Worm (Caenorhabditis elegans) whole organism, young adult: ENCODE data around the gene fbxb-107.

Experiments used
- D2030.7 ChIP-seq: fragments of 200-800 bp; sonication (Bioruptor generic); IDR thresholded peaks from 2 replicates; pipeline ENCODE4 v1.3.6; 2022; ENCODE audit warnings: missing genetic modification reagents, missing genetic modification characterization, missing compliant biosample characterization
- F49E8.2 ChIP-seq: sonication (generic microtip); optimal IDR thresholded peaks from 3 replicates; lab custom pipeline; 2017; ENCODE audit warnings: missing genetic modification characterization, mild to moderate bottlenecking, missing compliant biosample characterization, antibody characterized with exemption, moderate library complexity; ENCODE audit not compliant: insufficient read depth
- ama-1 ChIP-seq, 3 experiments: fragments of 150-350 bp in 1 of 3; sonication (generic microtip) in 2 of 3; optimal IDR thresholded peaks; 2 replicates each; lab custom pipeline; 2014 to 2018; ENCODE audit warnings: missing biosample characterization in 2 of 3, missing genetic modification characterization in 2 of 3, missing genetic modification reagents in 2 of 3
- ccch-3 ChIP-seq: fragments of 200-800 bp; sonication (Bioruptor generic); optimal IDR thresholded peaks from 2 replicates; lab custom pipeline; 2018; ENCODE audit warnings: mild to moderate bottlenecking, missing genetic modification characterization, missing compliant biosample characterization
- ceh-40 ChIP-seq: fragments of 200-800 bp; sonication (Bioruptor generic); IDR thresholded peaks from 2 replicates; pipeline ENCODE4 v1.3.6; 2022; ENCODE audit warnings: missing genetic modification characterization, missing compliant biosample characterization
- chd-7 ChIP-seq: sonication (generic microtip); optimal IDR thresholded peaks from 2 replicates; lab custom pipeline; 2016; ENCODE audit warnings: mild to moderate bottlenecking, missing genetic modification characterization, moderate library complexity, missing compliant biosample characterization
- egrh-3 ChIP-seq: fragments of 200-800 bp; sonication (Bioruptor generic); IDR thresholded peaks from 2 replicates; pipeline ENCODE4 v1.3.6; 2022; ENCODE audit warnings: missing genetic modification reagents, missing genetic modification characterization, missing compliant biosample characterization
- ets-4 ChIP-seq: fragments of 200-800 bp; sonication (Bioruptor generic); optimal IDR thresholded peaks from 2 replicates; lab custom pipeline; 2018; ENCODE audit warnings: mild to moderate bottlenecking, missing genetic modification characterization, missing compliant biosample characterization
- let-607 ChIP-seq, 2 experiments: fragments of 200-800 bp in 1 of 2; sonication (Bioruptor generic) in 1 of 2; sonication (generic microtip) in 1 of 2; optimal IDR thresholded peaks; 2 replicates each; lab custom pipeline; 2016 to 2018; ENCODE audit warnings: mild to moderate bottlenecking in 2 of 2, missing compliant biosample characterization in 2 of 2, missing genetic modification characterization in 2 of 2, moderate library complexity in 2 of 2, missing genotype in 1 of 2
- lin-54 ChIP-seq: fragments of 200-800 bp; sonication (Bioruptor generic); optimal IDR thresholded peaks from 2 replicates; lab custom pipeline; 2018; ENCODE audit warnings: mild to moderate bottlenecking, missing genetic modification characterization, missing compliant biosample characterization
- lir-1 ChIP-seq: fragments of 200-800 bp; sonication (Bioruptor generic); conservative IDR thresholded peaks from 2 replicates; pipeline ENCODE4 v1.3.6; 2022; ENCODE audit warnings: missing genetic modification reagents, missing genetic modification characterization, missing compliant biosample characterization
- lsy-27 ChIP-seq: sonication (generic microtip); optimal IDR thresholded peaks from 2 replicates; lab custom pipeline; 2017; ENCODE audit warnings: missing genetic modification characterization, mild to moderate bottlenecking, missing compliant biosample characterization, antibody characterized with exemption, missing genotype, borderline replicate concordance; ENCODE audit not compliant: insufficient read depth
- madf-8 ChIP-seq: fragments of 200-800 bp; sonication (Bioruptor generic); conservative IDR thresholded peaks from 2 replicates; pipeline ENCODE4 v1.3.6; 2022; ENCODE audit warnings: missing genetic modification reagents, missing genetic modification characterization, missing compliant biosample characterization
- mcd-1 ChIP-seq: fragments of 200-800 bp; sonication (Bioruptor generic); IDR thresholded peaks from 2 replicates; pipeline ENCODE4 v1.3.6; 2022; ENCODE audit warnings: missing genetic modification reagents, missing genetic modification characterization, missing compliant biosample characterization
- nfya-1 ChIP-seq: sonication (generic microtip); optimal IDR thresholded peaks from 2 replicates; lab custom pipeline; 2017; ENCODE audit warnings: antibody characterized with exemption, missing compliant biosample characterization, missing genetic modification characterization, borderline replicate concordance; ENCODE audit not compliant: insufficient read depth
- nhr-27 ChIP-seq: fragments of 200-800 bp; sonication (Bioruptor generic); optimal IDR thresholded peaks from 2 replicates; lab custom pipeline; 2018; ENCODE audit warnings: mild to moderate bottlenecking, missing genetic modification characterization, moderate library complexity, missing compliant biosample characterization
- rec-8 ChIP-seq, 2 experiments: sonication (generic microtip); optimal IDR thresholded peaks; 2 replicates each; lab custom pipeline; 2016; ENCODE audit warnings: mild to moderate bottlenecking in 2 of 2, missing genetic modification characterization in 2 of 2, missing genetic modification reagents in 2 of 2, missing genotype in 2 of 2, missing biosample characterization in 1 of 2, missing compliant biosample characterization in 1 of 2, moderate library complexity in 1 of 2
- rpc-1 ChIP-seq, 2 experiments: fragments of 150-350 bp in 1 of 2; sonication (generic microtip) in 1 of 2; optimal IDR thresholded peaks; 2 replicates each; lab custom pipeline; 2014 to 2018; ENCODE audit warnings: missing biosample characterization in 1 of 2, missing genetic modification characterization in 1 of 2, missing genetic modification reagents in 1 of 2, missing genotype in 1 of 2
- sea-2 ChIP-seq: fragments of 200-800 bp; sonication (Bioruptor generic); IDR thresholded peaks from 2 replicates; pipeline ENCODE4 v1.3.6; 2022; ENCODE audit warnings: missing genetic modification characterization, missing compliant biosample characterization
- snpc-1.1 ChIP-seq: sonication (generic microtip); optimal IDR thresholded peaks from 2 replicates; lab custom pipeline; 2017; ENCODE audit warnings: missing genetic modification characterization, mild to moderate bottlenecking, missing compliant biosample characterization, antibody characterized with exemption, moderate library complexity, missing genotype, missing genetic modification reagents; ENCODE audit not compliant: insufficient read depth
- tbp1 ChIP-seq: fragments of 200-800 bp; sonication (Bioruptor generic); optimal IDR thresholded peaks from 2 replicates; lab custom pipeline; 2018; ENCODE audit warnings: mild to moderate bottlenecking, missing genetic modification characterization, missing compliant biosample characterization
- zfh-2 ChIP-seq: fragments of 200-800 bp; sonication (Bioruptor generic); conservative IDR thresholded peaks from 2 replicates; pipeline ENCODE4 v1.3.6; 2022; ENCODE audit warnings: missing genetic modification reagents, missing genetic modification characterization, missing compliant biosample characterization
- zim-3 ChIP-seq: sonication (generic microtip); optimal IDR thresholded peaks from 2 replicates; lab custom pipeline; 2017; ENCODE audit warnings: mild to moderate bottlenecking, missing genetic modification characterization, moderate library complexity, missing compliant biosample characterization
- ztf-22 ChIP-seq: fragments of 200-800 bp; sonication (Bioruptor generic); optimal IDR thresholded peaks from 2 replicates; lab custom pipeline; 2018; ENCODE audit warnings: mild to moderate bottlenecking, missing genetic modification characterization, moderate library complexity, missing compliant biosample characterization
- ztf-25 ChIP-seq: fragments of 200-800 bp; sonication (Bioruptor generic); IDR thresholded peaks from 2 replicates; pipeline ENCODE4 v1.3.6; 2022; ENCODE audit warnings: missing genetic modification reagents, missing genetic modification characterization, missing compliant biosample characterization
- ztf-26 ChIP-seq: sonication (generic microtip); optimal IDR thresholded peaks from 2 replicates; lab custom pipeline; 2017; ENCODE audit warnings: missing genetic modification characterization, missing compliant biosample characterization

The fbxb-107 gene

DNA sequence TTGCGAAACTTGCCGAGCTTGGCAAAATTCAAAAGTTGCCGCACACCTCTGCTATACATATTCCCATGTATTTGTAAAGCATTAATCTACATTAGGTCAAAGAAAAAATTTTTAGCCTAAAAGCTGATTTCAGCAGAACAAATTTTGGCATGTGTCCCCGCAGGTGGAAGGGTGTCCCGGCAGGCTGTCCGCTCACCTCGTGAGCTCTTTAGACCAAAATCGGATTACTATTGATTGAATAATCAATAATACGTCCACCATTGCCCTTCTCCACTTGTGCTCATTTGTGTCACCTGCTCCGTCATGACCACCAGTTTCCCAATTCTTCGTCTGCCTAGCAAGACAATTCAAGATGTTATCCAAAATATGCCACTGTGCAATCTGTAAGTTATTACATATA is at the start of gene fbxb-107:
fbxb-107 (plus strand) TSS at position 297 of the 400 bp plus-strand sequence.
- TF ChIP-seq F49E8.2 (tag; lab: Kevin White, UChicago): no peak
- TF ChIP-seq ets-4: no peak
- no peak for TF ChIP-seq lin-54 (GFP tag; lab: Kevin White, UChicago)
- TF ChIP-seq D2030.7 (GFP tag; lab: Robert Waterston, UW): no peak

DNA sequence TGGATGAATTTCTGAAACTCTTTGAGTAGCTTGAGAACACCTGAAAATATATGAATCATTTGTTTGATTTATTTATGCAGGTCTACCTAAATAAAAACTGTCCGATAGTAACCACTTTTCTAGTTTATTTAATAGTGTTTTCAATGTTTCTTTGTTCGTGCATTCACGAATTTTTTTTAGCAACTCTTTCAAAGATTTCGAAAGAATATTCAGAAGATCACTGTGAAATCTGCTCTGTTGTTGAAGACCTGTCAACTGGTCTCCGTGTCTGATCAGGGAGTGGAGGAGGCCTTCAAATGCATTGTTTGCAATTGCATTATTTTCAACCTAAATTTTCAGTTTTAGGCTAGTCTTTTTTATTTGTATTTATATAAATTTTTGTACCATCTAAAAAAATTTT is 48.6 kb upstream of the fbxb-107 start, which contains the start of gene T05A8.1:
T05A8.1 (minus strand) TSS at position 101 of the 400 bp plus-strand sequence.
- TF ChIP-seq chd-7 (no peak), rec-8 (tag; optimal IDR thresholded peaks at IDR 0.05; lab: Kevin White, UChicago) (no peak), nfya-1 (no peak), ccch-3 (GFP tag; lab: Kevin White, UChicago) (no peak), lsy-27 (tag; lab: Kevin White, UChicago) (no peak), ztf-26 (tag; lab: Kevin White, UChicago) (no peak), sea-2 (GFP tag; lab: Robert Waterston, UW) (no peak), egrh-3 (no peak), madf-8 (no peak), zim-3 (tag; lab: Kevin White, UChicago) (no peak), snpc-1.1 (tag; lab: Kevin White, UChicago) (no peak)

DNA sequence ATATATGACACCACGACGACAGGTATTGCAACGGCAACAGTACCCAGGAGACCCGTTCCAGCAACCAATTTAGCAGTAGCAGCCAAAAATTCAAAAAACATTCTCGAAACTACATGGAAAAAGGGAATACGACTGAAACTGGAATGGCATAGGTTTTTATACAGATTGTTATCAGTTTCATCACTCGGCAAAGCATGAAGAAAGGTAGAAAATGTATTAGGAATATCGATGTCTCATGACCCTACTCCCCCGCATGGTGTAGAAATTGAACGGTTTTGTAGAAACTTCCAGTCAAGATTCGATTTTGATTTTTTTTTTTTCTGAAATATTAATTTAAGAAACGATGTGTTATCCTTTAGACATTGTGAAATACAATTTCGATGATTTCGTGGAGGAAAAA is 47.7 kb upstream of the fbxb-107 start, which contains the start of gene T05A8.2:
T05A8.2 (minus strand) TSS at position 101 of the 400 bp plus-strand sequence.
- TF ChIP-seq lir-1 (GFP tag; lab: Robert Waterston, UW) (no peak), nfya-1 (no peak), D2030.7 (GFP tag; lab: Robert Waterston, UW) (no peak)
- TF ChIP-seq, all 124 proteins: peak for 0

DNA sequence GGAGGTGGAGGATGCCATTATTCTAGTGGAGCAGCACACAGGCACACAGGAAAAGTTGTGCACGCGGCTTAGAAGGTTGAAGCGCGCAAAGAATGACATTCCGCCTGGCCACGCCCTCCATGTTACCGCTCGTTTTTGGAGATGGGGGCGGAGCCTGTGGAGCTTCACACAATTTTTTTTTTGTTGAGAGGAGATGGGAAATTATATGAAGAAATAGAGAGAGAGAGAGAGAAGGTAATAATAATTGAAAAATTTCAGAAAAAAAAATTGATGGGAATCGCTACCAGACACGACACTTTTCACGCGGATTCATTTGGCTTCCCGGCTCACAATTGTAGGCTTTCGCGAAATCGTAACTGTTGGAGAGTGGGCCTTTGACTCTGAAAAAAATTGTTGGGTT is 41.2 kb upstream of the fbxb-107 start, which contains the start of gene T05A8.3:
T05A8.3 (minus strand) TSS at position 101 of the 400 bp plus-strand sequence.
- TF ChIP-seq ceh-40: no peak
- no peak for TF ChIP-seq ama-1 (optimal IDR thresholded peaks at IDR 0.05; lab: Kevin White, UChicago)
- TF ChIP-seq ama-1 (GFP tag; optimal IDR thresholded peaks at IDR 0.05; lab: Kevin White, UChicago): no peak
- no peak for TF ChIP-seq ztf-22 (GFP tag; lab: Kevin White, UChicago)
- 0 out of 2 replicates have a peak, but pooled peaks have one; percentile 26 for TF ChIP-seq zfh-2 (GFP tag; lab: Robert Waterston, UW)

DNA sequence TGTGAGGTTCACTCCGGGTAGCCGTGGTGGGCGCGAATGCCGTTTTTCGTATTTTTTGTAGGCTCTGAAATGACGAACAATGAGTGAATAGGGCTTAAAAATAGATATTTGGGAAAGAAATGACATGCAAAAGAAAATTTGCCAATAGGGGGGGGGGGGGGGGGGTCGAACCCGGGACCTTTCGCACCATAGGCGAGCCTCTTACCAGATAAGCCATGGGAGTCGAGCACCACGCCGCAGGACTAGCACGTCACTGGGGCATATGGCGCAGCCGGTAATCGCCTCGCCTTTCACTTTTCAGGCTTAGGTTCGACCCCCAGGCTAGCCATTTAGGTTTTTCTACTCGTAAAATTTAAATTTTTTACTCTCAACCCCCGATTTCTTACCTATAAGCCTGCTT is 39.4 kb upstream of the fbxb-107 start:
- TF ChIP-seq zfh-2 (GFP tag; lab: Robert Waterston, UW) (peak; percentile 81), mcd-1 (GFP tag; lab: Robert Waterston, UW) (0 out of 2 replicates have a peak, but pooled peaks have one; percentile 10), egrh-3 (peak; percentile 74; the same call in 1 of the 2 replicates), rec-8 (tag; optimal IDR thresholded peaks at IDR 0.05; lab: Kevin White, UChicago) (no peak)

DNA sequence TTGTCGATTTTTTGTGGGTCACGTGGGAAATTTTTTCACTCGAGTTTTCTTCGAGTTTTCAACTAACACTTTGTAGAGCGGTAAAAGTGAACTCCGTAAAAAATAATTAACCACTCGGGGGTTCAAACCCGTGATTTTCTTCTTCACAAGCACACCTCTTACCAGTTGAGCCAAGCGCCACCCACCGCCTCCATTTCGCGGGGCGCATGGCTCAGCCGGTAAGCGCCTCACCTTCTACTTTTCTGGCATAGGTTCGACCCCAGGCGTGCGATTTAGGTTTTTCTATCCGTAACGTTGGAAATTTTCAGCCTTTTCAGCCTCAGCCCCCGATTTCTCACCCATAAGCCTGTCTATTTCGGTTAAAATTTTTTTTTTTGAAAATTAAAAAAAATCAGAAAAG is 36.6 kb upstream of the fbxb-107 start:
- TF ChIP-seq ztf-25 (GFP tag; lab: Robert Waterston, UW) (no peak), zfh-2 (GFP tag; lab: Robert Waterston, UW) (peak; percentile 52), nhr-27 (tag; lab: Kevin White, UChicago) (no peak), rpc-1 (optimal IDR thresholded peaks at IDR 0.05; lab: Kevin White, UChicago) (no peak), rpc-1 (tag; optimal IDR thresholded peaks at IDR 0.05; lab: Kevin White, UChicago) (peak; percentile 32), tbp1 (GFP tag; lab: Kevin White, UChicago) (peak; percentile 63), let-607 (tag; optimal IDR thresholded peaks at IDR 0.05; lab: Kevin White, UChicago) (no peak)
